Fruit fly (Drosophila melanogaster): ENCODE measurements around the gene Galphaf.

Gene Galphaf

DNA sequence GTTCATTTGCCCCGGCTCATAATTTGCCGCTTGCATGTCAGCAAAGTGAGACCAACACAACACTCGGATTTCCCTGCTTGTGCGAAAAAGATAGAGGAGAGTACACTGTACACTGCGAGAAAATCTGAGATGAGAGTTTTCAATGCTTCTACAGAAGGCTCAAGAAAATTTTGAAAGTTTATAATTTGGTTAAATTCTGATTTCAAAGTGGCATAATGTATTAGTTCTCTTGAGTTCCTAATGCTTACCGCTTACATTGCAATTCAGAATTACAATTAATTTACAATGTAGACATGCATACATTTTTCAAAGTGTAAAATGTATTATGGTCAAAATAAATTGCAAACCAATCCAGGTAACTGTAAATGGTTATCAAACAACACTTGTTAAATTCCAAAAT is 24.8 kb downstream of the Galphaf start:
- TF ChIP-seq CG6175 (GFP tag; IDR thresholded peaks at IDR 0.05): no peak
- no peak for TF ChIP-seq fd96Cb (tag; optimal IDR thresholded peaks at IDR 0.05)
- no peak for TF ChIP-seq crp (GFP tag; optimal IDR thresholded peaks at IDR 0.05)
- no peak for TF ChIP-seq unc-4 (GFP tag; IDR thresholded peaks at IDR 0.05; ENCODE audit: partially characterized antibody)
- no peak for TF ChIP-seq lmd (GFP tag; IDR thresholded peaks at IDR 0.05)
- no peak for TF ChIP-seq Dad (GFP tag; optimal IDR thresholded peaks at IDR 0.05)
- no peak for TF ChIP-seq run (tag; optimal IDR thresholded peaks at IDR 0.05)
- TF ChIP-seq CG15514 (GFP tag; optimal IDR thresholded peaks at IDR 0.05): no peak
- no peak for TF ChIP-seq CG13287 (GFP tag; IDR thresholded peaks at IDR 0.05; ENCODE audit: partially characterized antibody)
- no peak for TF ChIP-seq TFAM (GFP tag; optimal IDR thresholded peaks at IDR 0.05)
- TF ChIP-seq Chrac-16 (GFP tag; optimal IDR thresholded peaks at IDR 0.05): no peak
- no peak for TF ChIP-seq CG11560 (tag; IDR thresholded peaks at IDR 0.05)
- TF ChIP-seq CG9817 (tag; optimal IDR thresholded peaks at IDR 0.05): no peak
- no peak for TF ChIP-seq Dll (GFP tag; IDR thresholded peaks at IDR 0.05; ENCODE audit: partially characterized antibody)
- TF ChIP-seq Rfx (GFP tag; IDR thresholded peaks at IDR 0.05): no peak
- TF ChIP-seq CG1832 (GFP tag; optimal IDR thresholded peaks at IDR 0.05): no peak
- TF ChIP-seq CG8765 (GFP tag; IDR thresholded peaks at IDR 0.05): no peak
- no peak for TF ChIP-seq nerfin-1 (tag; optimal IDR thresholded peaks at IDR 0.05)
- TF ChIP-seq bsh (GFP tag; optimal IDR thresholded peaks at IDR 0.05): peak in 1 of 2 experiments; percentile 16
- TF ChIP-seq CG12942 (GFP tag; optimal IDR thresholded peaks at IDR 0.05): no peak
- TF ChIP-seq CG17568 (GFP tag; optimal IDR thresholded peaks at IDR 0.05): no peak
- no peak for TF ChIP-seq CG7745 (tag; optimal IDR thresholded peaks at IDR 0.05)
- TF ChIP-seq Atf6 (GFP tag; IDR thresholded peaks at IDR 0.05): no peak
- TF ChIP-seq CG17612 (GFP tag; IDR thresholded peaks at IDR 0.05): no peak
- TF ChIP-seq caup (GFP tag; optimal IDR thresholded peaks at IDR 0.05; ENCODE audit: severe bottlenecking): no peak
- TF ChIP-seq slp2 (GFP tag; optimal IDR thresholded peaks at IDR 0.05): no peak
- no peak for TF ChIP-seq Meics (GFP tag; optimal IDR thresholded peaks at IDR 0.05)
- TF ChIP-seq p53 (GFP tag; optimal IDR thresholded peaks at IDR 0.05): no peak
- TF ChIP-seq vfl (GFP tag; optimal IDR thresholded peaks at IDR 0.05): no peak
- TF ChIP-seq tin (GFP tag; optimal IDR thresholded peaks at IDR 0.05): no peak
- 0 out of 2 replicates have a peak, but pooled peaks have one; percentile 31 for TF ChIP-seq CG31441 (GFP tag; IDR thresholded peaks at IDR 0.05)
- TF ChIP-seq hth (optimal IDR thresholded peaks at IDR 0.05): no peak
- no peak for TF ChIP-seq corto (GFP tag; optimal IDR thresholded peaks at IDR 0.05)
- peak; percentile 2 for TF ChIP-seq pum (GFP tag; optimal IDR thresholded peaks at IDR 0.05)
- no peak for TF ChIP-seq CG8944 (GFP tag; optimal IDR thresholded peaks at IDR 0.05)
- no peak for TF ChIP-seq CG34422 (GFP tag; IDR thresholded peaks at IDR 0.05)
- no peak for TF ChIP-seq CG31388 (GFP tag; optimal IDR thresholded peaks at IDR 0.05)
- no peak for TF ChIP-seq ash1 (GFP tag; optimal IDR thresholded peaks at IDR 0.05)
- no peak for TF ChIP-seq CG16779 (GFP tag; IDR thresholded peaks at IDR 0.05)
- TF ChIP-seq lab (GFP tag; optimal IDR thresholded peaks at IDR 0.05): no peak
- TF ChIP-seq abd-A (tag; optimal IDR thresholded peaks at IDR 0.05): no peak
- TF ChIP-seq CG12071 (GFP tag; optimal IDR thresholded peaks at IDR 0.05): no peak
- no peak for TF ChIP-seq ftz-f1 (GFP tag; optimal IDR thresholded peaks at IDR 0.05)
- no peak for TF ChIP-seq eve (GFP tag; optimal IDR thresholded peaks at IDR 0.05)
- TF ChIP-seq grn (GFP tag; optimal IDR thresholded peaks at IDR 0.05): no peak
- no peak for TF ChIP-seq slou (GFP tag; optimal IDR thresholded peaks at IDR 0.05)
- TF ChIP-seq wdn (GFP tag; IDR thresholded peaks at IDR 0.05): no peak
- no peak for TF ChIP-seq fd102C (GFP tag; optimal IDR thresholded peaks at IDR 0.05)
- peak; percentile 51 for TF ChIP-seq phol (tag; optimal IDR thresholded peaks at IDR 0.05)
- TF ChIP-seq Optix (GFP tag; IDR thresholded peaks at IDR 0.05): no peak
- no peak for TF ChIP-seq onecut (GFP tag; IDR thresholded peaks at IDR 0.05)
- TF ChIP-seq dan (GFP tag; IDR thresholded peaks at IDR 0.05): no peak

Data from whole organism, embryonic.